Fruit fly (Drosophila melanogaster) whole organism, embryonic: ENCODE data around the gene Polr1H.

ENCODE experiments used
- ATbp ChIP-seq: fragments of 200-800 bp; sonication (Bioruptor generic); optimal IDR thresholded peaks from 2 replicates; lab custom pipeline; 2017; ENCODE audit warnings: missing biosample characterization, mild to moderate bottlenecking, missing genetic modification characterization, missing genetic modification reagents
- Aef1 ChIP-seq: fragments of 200-800 bp; sonication (Bioruptor generic); IDR thresholded peaks from 3 replicates; pipeline ENCODE4 v1.3.6; 2022; ENCODE audit warnings: missing biosample characterization, missing genetic modification characterization
- BtbVII ChIP-seq: fragments of 200-800 bp; sonication (Bioruptor generic); optimal IDR thresholded peaks from 3 replicates; lab custom pipeline; 2017; ENCODE audit warnings: missing biosample characterization, mild to moderate bottlenecking, missing genetic modification characterization
- CG10267 ChIP-seq: fragments of 200-800 bp; sonication (Bioruptor generic); optimal IDR thresholded peaks from 2 replicates; lab custom pipeline; 2018; ENCODE audit warnings: missing biosample characterization, mild to moderate bottlenecking, missing genetic modification characterization, moderate library complexity
- CG10565 ChIP-seq: fragments of 200-800 bp; sonication (Bioruptor generic); optimal IDR thresholded peaks from 3 replicates; lab custom pipeline; 2016; ENCODE audit warnings: missing biosample characterization, mild to moderate bottlenecking, missing genetic modification characterization
- CG11398 ChIP-seq: fragments of 200-800 bp; sonication (Bioruptor generic); optimal IDR thresholded peaks from 2 replicates; lab custom pipeline; 2016; ENCODE audit warnings: missing biosample characterization, missing genetic modification characterization
- CG11695 ChIP-seq: fragments of 200-800 bp; sonication (Bioruptor generic); IDR thresholded peaks from 3 replicates; pipeline ENCODE4 v1.3.6; 2022; ENCODE audit warnings: missing biosample characterization, missing genetic modification characterization
- CG12104 ChIP-seq: fragments of 200-800 bp; sonication (Bioruptor generic); optimal IDR thresholded peaks from 3 replicates; lab custom pipeline; 2016; ENCODE audit warnings: missing biosample characterization, missing genetic modification characterization
- CG14667 ChIP-seq: fragments of 200-800 bp; sonication (Bioruptor generic); IDR thresholded peaks from 2 replicates; pipeline ENCODE4 v1.3.6; 2022; ENCODE audit warnings: missing biosample characterization, missing genetic modification characterization
- CG14710 ChIP-seq: fragments of 200-800 bp; sonication (Bioruptor generic); optimal IDR thresholded peaks from 3 replicates; lab custom pipeline; 2019; ENCODE audit warnings: missing biosample characterization, mild to moderate bottlenecking, missing genetic modification characterization, moderate library complexity
- CG16779 ChIP-seq: fragments of 200-800 bp; sonication (Bioruptor generic); IDR thresholded peaks from 2 replicates; pipeline ENCODE4 v1.3.6; 2022; ENCODE audit warnings: missing biosample characterization, missing genetic modification characterization
- CG18619 ChIP-seq: fragments of 200-800 bp; sonication (Bioruptor generic); optimal IDR thresholded peaks from 3 replicates; lab custom pipeline; 2017; ENCODE audit warnings: missing biosample characterization, mild to moderate bottlenecking, missing genetic modification characterization
- CG30020 ChIP-seq: fragments of 200-800 bp; optimal IDR thresholded peaks from 2 replicates; lab custom pipeline; 2019; ENCODE audit warnings: missing biosample characterization, mild to moderate bottlenecking, missing genetic modification characterization, moderate library complexity
- CG32767 ChIP-seq: fragments of 200-800 bp; sonication (Bioruptor generic); IDR thresholded peaks from 2 replicates; pipeline ENCODE4 v1.3.6; 2022; ENCODE audit warnings: missing biosample characterization, missing genetic modification characterization
- CG4854 ChIP-seq: fragments of 200-800 bp; sonication (Bioruptor generic); optimal IDR thresholded peaks from 2 replicates; lab custom pipeline; 2016; ENCODE audit warnings: missing biosample characterization, missing genetic modification characterization, inconsistent platforms
- CG5953 ChIP-seq: fragments of 200-800 bp; sonication (Bioruptor generic); IDR thresholded peaks from 2 replicates; pipeline ENCODE4 v1.3.6; 2022; ENCODE audit warnings: missing biosample characterization, missing genetic modification characterization
- CG6272 ChIP-seq: fragments of 200-800 bp; sonication (Bioruptor generic); IDR thresholded peaks from 2 replicates; pipeline ENCODE4 v1.3.6; 2022; ENCODE audit warnings: missing biosample characterization, missing genetic modification characterization
- CG6689 ChIP-seq: fragments of 200-800 bp; sonication (Bioruptor generic); IDR thresholded peaks from 2 replicates; pipeline ENCODE4 v1.3.6; 2022; ENCODE audit warnings: missing biosample characterization, missing genetic modification characterization
- Dll ChIP-seq: fragments of 200-800 bp; sonication (Bioruptor generic); IDR thresholded peaks from 4 replicates; pipeline ENCODE4 v1.3.6; 2022; ENCODE audit warnings: missing biosample characterization, missing genetic modification characterization; ENCODE audit not compliant: partially characterized antibody
- HLH4C ChIP-seq: fragments of 200-800 bp; sonication (Bioruptor generic); IDR thresholded peaks from 3 replicates; pipeline ENCODE4 v1.3.6; 2022; ENCODE audit warnings: missing biosample characterization, missing genetic modification characterization; ENCODE audit not compliant: partially characterized antibody
- Hey ChIP-seq: fragments of 200-800 bp; sonication (Bioruptor generic); optimal IDR thresholded peaks from 3 replicates; lab custom pipeline; 2018; ENCODE audit warnings: missing biosample characterization, mild to moderate bottlenecking, missing genetic modification characterization
- Hmr ChIP-seq: fragments of 200-800 bp; sonication (Bioruptor generic); optimal IDR thresholded peaks from 3 replicates; lab custom pipeline; 2017; ENCODE audit warnings: mild to moderate bottlenecking, missing biosample characterization, missing genetic modification reagents, missing genetic modification characterization
- NK7.1 ChIP-seq: fragments of 200-800 bp; sonication (Bioruptor generic); optimal IDR thresholded peaks from 3 replicates; lab custom pipeline; 2016; ENCODE audit warnings: missing biosample characterization, missing genetic modification characterization
- Sry-δ ChIP-seq: fragments of 200-800 bp; sonication (Bioruptor generic); optimal IDR thresholded peaks from 2 replicates; lab custom pipeline; 2016; ENCODE audit warnings: missing biosample characterization, missing genetic modification characterization
- Ssrp ChIP-seq: fragments of 200-800 bp; sonication (Bioruptor generic); optimal IDR thresholded peaks from 2 replicates; lab custom pipeline; 2018; ENCODE audit warnings: missing biosample characterization, mild to moderate bottlenecking, missing genetic modification characterization, moderate library complexity
- TFAM ChIP-seq: fragments of 200-800 bp; sonication (Bioruptor generic); optimal IDR thresholded peaks from 2 replicates; lab custom pipeline; 2017; ENCODE audit warnings: missing biosample characterization, missing genetic modification characterization, inconsistent platforms
- Trl ChIP-seq, 3 experiments: fragments of >200 bp in 2 of 3; fragments of 200-800 bp in 1 of 3; sonication (Bioruptor generic) in 1 of 3; optimal IDR thresholded peaks; 2 replicates in 1 of 3; 3 replicates in 2 of 3; lab custom pipeline; 2016 to 2017; ENCODE audit warnings: missing biosample characterization in 1 of 3, missing genetic modification characterization in 1 of 3
- Xbp1 ChIP-seq: fragments of 200-800 bp; sonication (Bioruptor generic); optimal IDR thresholded peaks from 3 replicates; lab custom pipeline; 2016; ENCODE audit warnings: missing biosample characterization, mild to moderate bottlenecking, missing genetic modification characterization
- ato ChIP-seq: fragments of 200-800 bp; sonication (Bioruptor generic); IDR thresholded peaks from 2 replicates; pipeline ENCODE4 v1.3.6; 2022; ENCODE audit warnings: missing biosample characterization, missing genetic modification characterization; ENCODE audit not compliant: partially characterized antibody
- bowl ChIP-seq: fragments of 200-800 bp; sonication (Bioruptor generic); IDR thresholded peaks from 2 replicates; pipeline ENCODE4 v1.3.6; 2022; ENCODE audit warnings: missing biosample characterization, missing genetic modification characterization
- btn ChIP-seq: fragments of 200-800 bp; sonication (Bioruptor generic); optimal IDR thresholded peaks from 2 replicates; lab custom pipeline; 2016; ENCODE audit warnings: missing biosample characterization, missing genetic modification characterization
- cad ChIP-seq: fragments of >200 bp; optimal IDR thresholded peaks from 2 replicates; lab custom pipeline; 2017; ENCODE audit warnings: missing biosample characterization, missing genetic modification characterization
- ems ChIP-seq: fragments of 200-800 bp; sonication (Bioruptor generic); optimal IDR thresholded peaks from 3 replicates; lab custom pipeline; 2016; ENCODE audit warnings: missing biosample characterization, missing genetic modification characterization
- ewg ChIP-seq: fragments of 200-800 bp; sonication (Bioruptor generic); optimal IDR thresholded peaks from 3 replicates; lab custom pipeline; 2017; ENCODE audit warnings: mild to moderate bottlenecking, missing biosample characterization, missing genetic modification reagents, missing genetic modification characterization
- ftz-f1 ChIP-seq: fragments of 200-800 bp; sonication (Bioruptor generic); optimal IDR thresholded peaks from 2 replicates; lab custom pipeline; 2016; ENCODE audit warnings: missing biosample characterization, missing genetic modification characterization
- gfzf ChIP-seq: fragments of 200-800 bp; sonication (Bioruptor generic); optimal IDR thresholded peaks from 2 replicates; lab custom pipeline; 2016; ENCODE audit warnings: missing biosample characterization, mild to moderate bottlenecking, missing genetic modification characterization, moderate library complexity
- insv ChIP-seq, 2 experiments: fragments of 200-800 bp; sonication (Bioruptor generic); optimal IDR thresholded peaks; 3 replicates each; lab custom pipeline; 2016 to 2018; ENCODE audit warnings: missing biosample characterization in 2 of 2, missing genetic modification characterization in 2 of 2
- ken ChIP-seq: fragments of 200-800 bp; sonication (Bioruptor generic); IDR thresholded peaks from 3 replicates; pipeline ENCODE4 v1.3.6; 2022; ENCODE audit warnings: missing biosample characterization, missing genetic modification characterization
- klu ChIP-seq: fragments of 200-800 bp; sonication (Bioruptor generic); IDR thresholded peaks from 2 replicates; pipeline ENCODE4 v1.3.6; 2022; ENCODE audit warnings: missing biosample characterization, missing genetic modification characterization
- mld ChIP-seq: fragments of 200-800 bp; sonication (Bioruptor generic); IDR thresholded peaks from 3 replicates; pipeline ENCODE4 v1.3.6; 2022; ENCODE audit warnings: missing biosample characterization, missing genetic modification characterization; ENCODE audit not compliant: partially characterized antibody
- oc ChIP-seq: fragments of 200-800 bp; sonication (Bioruptor generic); optimal IDR thresholded peaks from 2 replicates; lab custom pipeline; 2018; ENCODE audit warnings: missing biosample characterization, mild to moderate bottlenecking, missing genetic modification characterization, moderate library complexity
- odd ChIP-seq: fragments of 200-800 bp; sonication (Bioruptor generic); optimal IDR thresholded peaks from 2 replicates; lab custom pipeline; 2017; ENCODE audit warnings: missing biosample characterization, mild to moderate bottlenecking, missing genetic modification characterization
- peb ChIP-seq: fragments of 200-800 bp; sonication (Bioruptor generic); IDR thresholded peaks from 2 replicates; pipeline ENCODE4 v1.3.6; 2022; ENCODE audit warnings: missing biosample characterization, missing genetic modification characterization
- pfk ChIP-seq: fragments of 200-800 bp; sonication (Bioruptor generic); optimal IDR thresholded peaks from 2 replicates; lab custom pipeline; 2018; ENCODE audit warnings: missing biosample characterization, mild to moderate bottlenecking, missing genetic modification characterization, moderate library complexity
- sim ChIP-seq: fragments of 200-800 bp; sonication (Bioruptor generic); IDR thresholded peaks from 2 replicates; pipeline ENCODE4 v1.3.6; 2022; ENCODE audit warnings: missing biosample characterization, missing genetic modification characterization
- slp2 ChIP-seq: fragments of 200-800 bp; sonication (Bioruptor generic); optimal IDR thresholded peaks from 2 replicates; lab custom pipeline; 2016; ENCODE audit warnings: missing biosample characterization, missing genetic modification characterization
- stc ChIP-seq: fragments of 200-800 bp; sonication (Bioruptor generic); IDR thresholded peaks from 2 replicates; pipeline ENCODE4 v1.3.6; 2022; ENCODE audit warnings: missing biosample characterization, missing genetic modification characterization
- stwl ChIP-seq: fragments of 200-800 bp; sonication (Bioruptor generic); optimal IDR thresholded peaks from 3 replicates; lab custom pipeline; 2018; ENCODE audit warnings: missing biosample characterization, mild to moderate bottlenecking, missing genetic modification characterization, moderate library complexity
- tin ChIP-seq: fragments of 200-800 bp; sonication (Bioruptor generic); optimal IDR thresholded peaks from 3 replicates; lab custom pipeline; 2016; ENCODE audit warnings: missing biosample characterization, missing genetic modification characterization
- vnd ChIP-seq: fragments of 200-800 bp; sonication (Bioruptor generic); IDR thresholded peaks from 3 replicates; pipeline ENCODE4 v1.3.6; 2022; ENCODE audit warnings: missing biosample characterization, missing genetic modification characterization; ENCODE audit not compliant: partially characterized antibody
- zf30C ChIP-seq: fragments of 200-800 bp; sonication (Bioruptor generic); optimal IDR thresholded peaks from 3 replicates; lab custom pipeline; 2018; ENCODE audit warnings: missing biosample characterization, mild to moderate bottlenecking, missing genetic modification characterization

Gene Polr1H

DNA sequence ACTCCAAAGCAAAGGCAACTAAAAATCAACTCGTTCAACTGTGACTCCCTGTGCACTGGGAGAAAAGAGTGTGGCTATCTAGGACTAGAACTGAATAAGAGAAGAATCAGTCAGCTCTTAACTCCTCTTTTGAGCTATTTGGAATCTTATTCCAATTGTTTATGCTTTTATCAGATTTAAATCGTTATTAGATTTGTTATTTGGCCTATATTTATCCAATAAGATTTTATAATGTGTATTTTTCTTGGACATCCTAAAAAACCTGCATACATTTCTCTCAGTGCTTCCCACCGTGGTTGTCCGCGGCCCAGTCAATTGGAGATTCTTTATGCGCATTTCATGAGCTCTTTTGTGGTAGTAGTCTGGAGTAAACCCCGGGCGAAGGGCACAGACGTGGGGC is 3.8 kb upstream of the Polr1H start (continued):
- TF ChIP-seq Hmr (GFP tag; lab: Kevin White, UChicago): peak; percentile 51
- peak; percentile 59; the same call in 1 of the 2 replicates for TF ChIP-seq CG14667 (GFP tag; lab: Robert Waterston, UW)
- TF ChIP-seq CG5953 (GFP tag; lab: Robert Waterston, UW): no peak
- TF ChIP-seq CG11398 (GFP tag; lab: Kevin White, UChicago): no peak
- peak; percentile 59 for TF ChIP-seq Ssrp (tag; lab: Kevin White, UChicago)
- peak; percentile 38 for TF ChIP-seq NK7.1 (GFP tag; lab: Kevin White, UChicago)
- TF ChIP-seq ewg: peak; percentile 33
- no peak for TF ChIP-seq mld (GFP tag; lab: Robert Waterston, UW)
- TF ChIP-seq CG6689: peak; percentile 66
- TF ChIP-seq CG4854 (GFP tag; lab: Kevin White, UChicago): peak; percentile 10
- TF ChIP-seq CG10565: no peak
- TF ChIP-seq Xbp1 (GFP tag; lab: Kevin White, UChicago): peak; percentile 66
- TF ChIP-seq stwl (tag; lab: Kevin White, UChicago): no peak
- no peak for TF ChIP-seq vnd (GFP tag; lab: Robert Waterston, UW)
- no peak for TF ChIP-seq CG16779
- TF ChIP-seq sim (GFP tag; lab: Robert Waterston, UW): no peak
- TF ChIP-seq klu (GFP tag; lab: Robert Waterston, UW): peak; percentile 53; the same call in 1 of the 2 replicates
- TF ChIP-seq ken: no peak
- TF ChIP-seq gfzf (GFP tag; lab: Kevin White, UChicago): no peak
- peak; percentile 48 for TF ChIP-seq CG18619 (GFP tag; lab: Kevin White, UChicago)
- TF ChIP-seq CG30020: no peak
- no peak for TF ChIP-seq cad (GFP tag; lab: Kevin White, UChicago)
- TF ChIP-seq ftz-f1: no peak
- TF ChIP-seq ato (GFP tag; lab: Robert Waterston, UW): no peak
- no peak for TF ChIP-seq TFAM (GFP tag; lab: Kevin White, UChicago)
- TF ChIP-seq odd (GFP tag; lab: Kevin White, UChicago): no peak
- no peak for TF ChIP-seq pfk
- TF ChIP-seq ATbp (GFP tag; lab: Kevin White, UChicago): peak; percentile 36
- TF ChIP-seq CG6272 (GFP tag; lab: Robert Waterston, UW): no peak
- no peak for TF ChIP-seq insv (GFP tag; optimal IDR thresholded peaks at IDR 0.05; lab: Kevin White, UChicago)
- TF ChIP-seq zf30C (GFP tag; lab: Kevin White, UChicago): peak; percentile 49
- peak; percentile 82 for TF ChIP-seq CG11695 (GFP tag; lab: Robert Waterston, UW)
- TF ChIP-seq BtbVII (GFP tag; lab: Kevin White, UChicago): peak; percentile 69
- TF ChIP-seq ems (GFP tag; lab: Kevin White, UChicago): peak; percentile 47
- TF ChIP-seq CG10267 (tag; lab: Kevin White, UChicago): peak; percentile 64
- peak; percentile 55 for TF ChIP-seq tin (GFP tag; lab: Kevin White, UChicago)
- TF ChIP-seq Sry-δ (GFP tag; lab: Kevin White, UChicago): peak; percentile 18
- TF ChIP-seq peb (GFP tag; lab: Robert Waterston, UW): 0 out of 2 replicates have a peak, but pooled peaks have one; percentile 34
- no peak for TF ChIP-seq Hey (tag; lab: Kevin White, UChicago)
- peak; percentile 31 for TF ChIP-seq CG12104 (GFP tag; lab: Kevin White, UChicago)
- no peak for TF ChIP-seq btn
- TF ChIP-seq stc: no peak
- TF ChIP-seq oc (tag; lab: Kevin White, UChicago): no peak
- no peak for TF ChIP-seq Dll
- TF ChIP-seq Aef1 (GFP tag; lab: Robert Waterston, UW): peak; percentile 74
- no peak for TF ChIP-seq Trl (optimal IDR thresholded peaks at IDR 0.05; lab: Kevin White, UChicago)
- TF ChIP-seq Trl (GFP tag; optimal IDR thresholded peaks at IDR 0.05; lab: Kevin White, UChicago): peak; percentile 68
- TF ChIP-seq HLH4C (GFP tag; lab: Robert Waterston, UW): no peak
- TF ChIP-seq CG32767 (GFP tag; lab: Robert Waterston, UW): no peak; the same call in 1 of the 2 replicates
- no peak; the same call in 1 of the 2 replicates for TF ChIP-seq bowl (GFP tag; lab: Robert Waterston, UW)
- TF ChIP-seq slp2: peak; percentile 62
- peak; percentile 58 for TF ChIP-seq CG14710
